Fruit fly (Drosophila melanogaster) whole organism: Measurements from ENCODE around the gene Vajk1.
A peak's percentile ranks its signal among the peaks of the same experiment; 100 is the strongest.

Experiments used
- CG8478 ChIP-seq: fragments of >200 bp; optimal IDR thresholded peaks from 2 replicates; lab custom pipeline; 2018; ENCODE audit warnings: inconsistent platforms
- Dll ChIP-seq: fragments of >200 bp; optimal IDR thresholded peaks from 2 replicates; lab custom pipeline; 2017
- EcR ChIP-seq, 2 experiments: fragments of >200 bp; optimal IDR thresholded peaks; 2 replicates each; lab custom pipeline; 2017; ENCODE audit warnings: missing biosample characterization in 2 of 2, missing genetic modification characterization in 2 of 2, missing genetic modification reagents in 2 of 2
- pan ChIP-seq: fragments of >200 bp; optimal IDR thresholded peaks from 2 replicates; lab custom pipeline; 2017
- psq ChIP-seq: fragments of >200 bp; optimal IDR thresholded peaks from 2 replicates; lab custom pipeline; 2017
- usp ChIP-seq: fragments of >200 bp; optimal IDR thresholded peaks from 2 replicates; lab custom pipeline; 2017; ENCODE audit warnings: missing biosample characterization, missing genetic modification characterization, mixed read lengths

The Vajk1 gene

DNA sequence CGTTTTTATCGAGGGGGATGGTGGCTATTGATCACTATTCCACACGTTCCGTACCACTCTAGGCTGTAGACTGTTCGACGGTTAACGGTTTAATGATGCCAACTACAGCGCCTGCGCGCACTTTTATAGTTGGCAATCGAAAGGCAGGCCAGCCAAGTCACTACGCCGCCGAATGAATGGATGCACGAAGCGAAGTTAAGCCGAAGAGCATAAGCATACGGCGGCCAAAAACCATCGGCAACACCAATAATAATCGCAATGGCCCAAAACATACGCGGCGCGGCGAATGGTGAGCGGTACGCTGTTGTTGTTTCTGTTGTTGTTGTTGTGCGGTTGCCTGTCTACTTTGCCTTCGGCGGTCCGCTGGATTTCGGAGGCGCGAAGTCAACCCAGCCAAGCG is at the start of gene Vajk1:
Vajk1 (minus strand) TSS at position 101 of the 400 bp plus-strand sequence.
- no peak for TF ChIP-seq usp (GFP tag; lab: Kevin White, UChicago)

DNA sequence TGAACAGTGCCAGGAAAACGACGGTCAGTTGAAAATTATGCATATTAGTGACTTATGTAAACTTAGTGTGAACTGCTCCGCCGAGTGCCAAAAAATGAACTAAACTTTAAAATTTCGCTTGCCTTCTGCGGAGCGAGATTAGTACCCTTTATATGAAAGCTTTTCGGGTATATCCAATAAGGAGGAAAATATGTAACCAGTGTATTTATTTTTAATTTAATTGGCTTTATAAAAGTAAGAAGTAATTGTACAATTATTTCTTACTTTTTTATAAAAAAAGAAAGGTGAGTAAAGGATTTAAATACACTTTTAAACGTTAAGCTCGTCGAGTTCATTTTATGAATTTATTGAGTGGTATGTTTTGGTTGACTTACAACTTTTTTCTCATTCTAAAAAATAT is 49.5 kb upstream of the Vajk1 start, which contains the start of gene He:
He (minus strand) TSS at position 101 of the 400 bp plus-strand sequence.
- TF ChIP-seq psq (lab: Kevin White, UChicago) (no peak), CG8478 (lab: Kevin White, UChicago) (no peak), usp (GFP tag; lab: Kevin White, UChicago) (no peak), pan (lab: Kevin White, UChicago) (no peak), Dll (no peak), EcR (GFP tag; optimal IDR thresholded peaks at IDR 0.05; lab: Kevin White, UChicago) (no peak)

DNA sequence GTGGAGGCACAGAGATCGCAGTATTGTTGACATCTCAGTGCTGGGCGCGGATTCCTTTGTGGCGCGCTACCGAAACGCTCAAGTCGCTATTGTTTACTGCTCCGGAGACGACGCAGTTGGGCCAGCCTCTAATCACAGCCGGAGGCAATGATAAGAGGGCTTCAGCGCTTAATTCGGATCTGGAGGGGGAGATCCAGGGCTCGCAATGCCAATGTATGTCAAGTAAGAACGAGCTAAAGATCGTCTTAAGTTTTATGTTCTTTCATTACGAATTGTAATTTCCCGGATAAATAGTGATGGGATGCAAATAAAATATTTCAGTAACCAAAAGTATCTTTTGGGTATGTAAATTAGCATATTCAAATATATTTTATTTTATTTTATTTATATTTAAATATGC is 46.5 kb upstream of the Vajk1 start, which contains the start of the genes NimB4 and NimB5:
NimB4 (minus strand) TSS at position 101 of the 400 bp plus-strand sequence.
NimB5 (plus strand) TSS at position 302 of the 400 bp plus-strand sequence.
- TF ChIP-seq CG8478 (lab: Kevin White, UChicago) (no peak), Dll (no peak), psq (lab: Kevin White, UChicago) (no peak), usp (GFP tag; lab: Kevin White, UChicago) (no peak), pan (lab: Kevin White, UChicago) (no peak), EcR (GFP tag; optimal IDR thresholded peaks at IDR 0.05; lab: Kevin White, UChicago) (no peak)

DNA sequence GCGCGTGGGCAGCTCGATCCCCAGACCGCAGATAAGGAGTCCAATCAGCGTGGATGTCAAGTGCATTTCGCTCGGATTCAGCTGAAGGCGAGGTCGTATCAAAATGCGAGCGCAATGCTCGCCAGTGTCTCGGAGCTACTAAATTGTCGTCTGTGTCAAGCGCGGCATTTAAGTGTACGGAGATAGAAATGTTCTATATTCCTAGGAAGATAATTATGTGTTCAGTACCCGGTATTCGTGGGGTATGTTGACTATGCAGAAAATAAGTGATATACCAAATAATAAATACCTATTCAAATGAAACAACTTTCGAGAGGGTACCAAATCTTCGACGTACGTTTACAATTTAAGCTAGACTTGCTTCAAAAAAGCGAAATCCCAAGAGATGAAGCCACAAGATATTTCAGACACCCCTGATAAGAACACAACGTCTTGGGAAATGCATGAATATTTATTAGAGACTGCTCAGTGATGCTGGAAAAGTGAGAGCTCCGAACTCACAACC is 44.5 kb upstream of the Vajk1 start, which contains the start of gene NimB3:
NimB3 (minus strand) TSS at position 140 of the 505 bp plus-strand sequence.
- TF ChIP-seq EcR (GFP tag; optimal IDR thresholded peaks at IDR 0.05; lab: Kevin White, UChicago) (no peak), Dll (no peak), pan (lab: Kevin White, UChicago) (no peak), usp (GFP tag; lab: Kevin White, UChicago) (no peak), CG8478 (lab: Kevin White, UChicago) (no peak), psq (lab: Kevin White, UChicago) (no peak)

DNA sequence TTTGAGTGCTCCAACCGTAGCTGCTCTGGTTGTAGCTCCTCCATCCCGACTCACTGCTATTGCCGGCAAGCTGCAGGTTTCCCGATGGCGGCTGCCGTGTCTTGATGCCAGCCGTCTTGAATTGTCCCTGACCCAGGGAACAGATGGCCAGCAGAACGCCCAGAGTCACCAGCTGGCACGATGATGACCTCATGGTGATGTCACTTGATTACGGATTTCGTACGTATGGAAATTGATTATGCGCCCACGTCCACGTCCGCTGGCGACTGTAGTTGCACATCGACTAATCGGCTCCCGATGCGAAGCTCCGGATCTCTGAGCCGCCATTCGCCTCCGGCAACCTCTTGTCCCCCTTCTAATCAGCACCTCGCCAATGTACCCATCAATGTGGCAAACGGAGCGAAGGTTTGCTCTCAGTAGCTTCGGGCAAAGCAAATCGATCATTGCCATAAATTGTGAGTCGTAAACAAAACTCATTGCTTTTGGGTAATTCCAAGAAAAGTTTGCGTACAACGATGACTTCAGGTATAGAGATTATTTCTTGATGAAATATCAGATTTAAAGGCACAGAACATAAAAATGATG is 43.5 kb upstream of the Vajk1 start, which contains the start of gene NimB2:
NimB2 (minus strand) TSS at position 287 of the 585 bp plus-strand sequence.
- TF ChIP-seq pan (lab: Kevin White, UChicago) (no peak), Dll (no peak), usp (GFP tag; lab: Kevin White, UChicago) (no peak), psq (lab: Kevin White, UChicago) (no peak), CG8478 (lab: Kevin White, UChicago) (no peak), EcR (GFP tag; optimal IDR thresholded peaks at IDR 0.05; lab: Kevin White, UChicago) (no peak)

DNA sequence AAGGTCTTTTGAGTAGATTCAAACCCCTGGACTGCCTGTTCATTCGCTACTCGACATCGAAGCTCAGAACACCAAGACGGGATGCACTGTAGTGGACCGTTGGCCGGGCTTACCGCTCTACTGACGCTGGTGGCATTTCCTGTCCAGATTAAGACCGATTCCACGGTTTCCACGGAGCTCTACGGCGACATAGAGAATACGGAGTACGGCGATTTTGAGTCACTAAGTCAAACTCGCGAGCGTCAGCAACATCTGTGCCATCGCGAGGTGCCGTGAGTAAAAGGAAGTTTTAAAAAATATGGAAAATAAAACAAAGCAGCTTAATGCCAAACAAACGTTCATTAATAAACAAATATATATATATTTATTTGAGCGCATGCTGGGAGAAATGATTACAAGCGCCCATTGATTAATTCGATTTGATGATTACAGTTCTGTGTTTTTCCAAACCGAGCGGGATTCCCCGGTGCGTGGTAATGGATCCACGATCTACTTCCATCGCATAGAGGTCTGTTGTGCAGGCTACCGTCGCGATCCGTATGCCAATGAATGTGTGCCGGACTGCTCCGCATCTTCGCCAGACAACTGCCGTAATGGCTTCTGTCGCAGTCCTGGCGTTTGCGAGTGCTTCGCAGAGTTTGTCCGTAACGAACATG is 40.2 kb upstream of the Vajk1 start, which contains the start of gene NimB1:
NimB1 (plus strand) TSS at position 41 of the 656 bp plus-strand sequence.
- no peak for TF ChIP-seq EcR (GFP tag; optimal IDR thresholded peaks at IDR 0.05; lab: Kevin White, UChicago)
- TF ChIP-seq usp (GFP tag; lab: Kevin White, UChicago): no peak
- TF ChIP-seq Dll: no peak
- no peak for TF ChIP-seq pan (lab: Kevin White, UChicago)
- no peak for TF ChIP-seq CG8478 (lab: Kevin White, UChicago)
- TF ChIP-seq psq (lab: Kevin White, UChicago): no peak

DNA sequence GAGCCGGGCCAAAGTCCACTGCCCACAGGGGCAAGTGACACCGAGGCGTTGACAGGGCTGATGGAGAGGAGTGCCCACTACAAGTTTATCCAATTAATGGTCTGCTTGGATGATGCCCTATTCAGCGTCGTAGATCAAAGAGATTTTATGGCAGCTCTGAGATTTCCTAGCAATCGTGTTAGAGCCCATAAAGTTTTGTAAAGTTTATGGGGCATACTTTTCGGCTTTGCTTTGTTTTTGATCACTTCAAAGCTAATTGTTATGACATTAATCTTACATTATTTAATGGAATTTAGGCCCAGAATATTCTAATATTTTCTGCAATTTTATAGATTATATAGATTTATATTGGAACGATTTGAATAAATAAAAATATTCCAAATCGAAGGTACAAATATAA is 37.0 kb upstream of the Vajk1 start:
- TF ChIP-seq psq (lab: Kevin White, UChicago) (no peak), usp (GFP tag; lab: Kevin White, UChicago) (no peak), EcR (GFP tag; optimal IDR thresholded peaks at IDR 0.05; lab: Kevin White, UChicago) (no peak), Dll (no peak), pan (lab: Kevin White, UChicago) (no peak), CG8478 (lab: Kevin White, UChicago) (no peak)

DNA sequence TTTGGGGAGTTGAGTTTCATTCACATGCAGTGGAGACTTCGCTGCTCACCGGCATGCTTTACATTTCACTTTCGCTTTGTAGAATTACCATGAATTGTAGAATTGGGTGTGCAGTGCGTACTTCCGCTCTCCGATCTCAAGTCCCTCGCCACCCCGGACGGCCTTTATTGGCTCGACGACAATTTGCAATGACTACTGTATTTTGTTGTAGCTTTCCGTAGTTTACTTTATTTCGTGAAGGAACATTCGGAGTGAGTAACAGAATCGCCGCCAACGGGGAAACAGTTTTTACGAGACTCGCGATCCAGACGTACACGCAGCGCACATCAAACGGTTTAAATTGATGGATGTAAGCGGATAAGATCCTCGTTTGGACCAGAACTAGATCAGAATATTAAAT is 33.9 kb upstream of the Vajk1 start, which contains the start of gene NimA:
NimA (plus strand) TSS at position 301 of the 400 bp plus-strand sequence.
- no peak for TF ChIP-seq pan (lab: Kevin White, UChicago)
- TF ChIP-seq usp (GFP tag; lab: Kevin White, UChicago): no peak

DNA sequence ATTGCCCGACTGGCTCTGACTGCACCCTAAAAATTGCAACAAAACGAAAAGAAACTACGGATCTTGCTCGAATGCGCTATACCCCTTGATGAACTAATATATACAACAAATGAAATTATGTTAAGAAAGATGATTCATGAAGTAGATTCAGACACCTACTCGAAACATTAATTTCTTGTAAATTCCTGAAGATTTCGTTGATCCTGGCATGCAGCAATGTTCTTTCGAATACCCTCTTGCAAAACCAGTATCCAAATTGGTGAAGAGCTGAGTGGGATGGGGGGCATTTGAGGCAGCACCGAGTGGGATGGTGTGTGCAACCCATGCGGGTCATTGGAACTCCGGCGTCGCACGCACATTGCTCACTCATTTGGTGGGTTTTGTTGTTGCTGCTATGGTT is 32.4 kb upstream of the Vajk1 start:
- peak; percentile 94 for TF ChIP-seq pan (lab: Kevin White, UChicago)
- no peak for TF ChIP-seq EcR (GFP tag; optimal IDR thresholded peaks at IDR 0.05; lab: Kevin White, UChicago)
- TF ChIP-seq Dll: no peak

DNA sequence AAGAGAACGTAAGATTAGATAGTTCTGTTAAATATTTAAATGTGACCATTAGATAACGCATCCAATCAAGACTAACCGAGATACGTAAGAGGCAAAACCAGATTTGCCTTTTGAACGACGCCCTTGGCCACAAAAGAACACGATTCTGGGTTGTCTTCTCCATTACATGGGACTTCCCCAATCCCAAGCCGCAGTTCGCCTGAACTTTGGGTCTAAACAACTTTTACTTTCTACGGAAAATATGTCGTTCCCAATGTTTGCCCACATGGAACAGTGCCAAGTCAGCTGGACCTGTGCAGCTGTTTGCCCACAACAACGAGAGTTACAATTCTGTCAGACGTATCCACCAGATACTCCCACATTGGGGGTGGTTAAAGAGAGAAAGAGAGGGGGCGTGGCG is 26.4 kb upstream of the Vajk1 start:
- TF ChIP-seq EcR (GFP tag; optimal IDR thresholded peaks at IDR 0.05; lab: Kevin White, UChicago) (no peak), Dll (no peak), psq (lab: Kevin White, UChicago) (no peak), pan (lab: Kevin White, UChicago) (no peak), usp (GFP tag; lab: Kevin White, UChicago) (no peak), CG8478 (lab: Kevin White, UChicago) (no peak)

DNA sequence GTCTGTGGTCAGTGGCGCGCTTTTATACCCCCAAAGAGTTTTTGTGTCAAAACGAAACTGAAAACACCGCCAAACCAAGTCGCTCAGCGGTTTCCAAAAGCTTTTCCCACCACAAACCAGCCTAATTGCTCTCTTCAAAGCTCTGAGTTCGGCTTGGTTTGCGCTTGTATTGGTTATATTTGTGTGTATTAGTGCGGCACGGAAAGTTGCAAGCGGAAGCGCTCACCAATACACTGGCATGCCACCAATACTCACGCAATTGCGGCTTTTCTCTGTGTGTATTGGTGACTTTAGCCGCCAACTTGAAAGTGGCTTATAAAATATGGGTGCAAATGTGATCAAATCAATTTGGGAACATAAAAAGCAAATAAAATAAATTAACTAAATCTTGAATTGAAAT is 24.1 kb upstream of the Vajk1 start, which contains the start of gene Vajk3:
Vajk3 (minus strand) TSS at position 1 of the 400 bp plus-strand sequence.
- TF ChIP-seq pan (lab: Kevin White, UChicago): no peak
- TF ChIP-seq EcR (GFP tag; optimal IDR thresholded peaks at IDR 0.05; lab: Kevin White, UChicago): no peak
- no peak for TF ChIP-seq CG8478 (lab: Kevin White, UChicago)
- TF ChIP-seq usp (GFP tag; lab: Kevin White, UChicago): no peak
- TF ChIP-seq psq (lab: Kevin White, UChicago): no peak
- TF ChIP-seq Dll: no peak
